Fruit fly (Drosophila melanogaster) whole organism, wandering third instar larva: Measurements from ENCODE around the gene Lim1.

ENCODE experiments used
- Abd-B ChIP-seq: fragments of >200 bp; optimal IDR thresholded peaks from 2 replicates; lab custom pipeline; 2017; ENCODE audit warnings: missing biosample characterization, missing genetic modification characterization
- CG32264 ChIP-seq: fragments of 200-800 bp; sonication (Bioruptor generic); optimal IDR thresholded peaks from 2 replicates; lab custom pipeline; 2016; ENCODE audit warnings: missing biosample characterization, missing genetic modification characterization
- CG9705 ChIP-seq: fragments of 200-800 bp; sonication (Bioruptor generic); optimal IDR thresholded peaks from 2 replicates; lab custom pipeline; 2018; ENCODE audit warnings: missing biosample characterization, mild to moderate bottlenecking, missing genetic modification characterization
- CrebA ChIP-seq: fragments of 200-800 bp; sonication (Bioruptor generic); optimal IDR thresholded peaks from 2 replicates; lab custom pipeline; 2016; ENCODE audit warnings: missing biosample characterization, mild to moderate bottlenecking, missing genetic modification characterization, borderline replicate concordance
- Dfd ChIP-seq: fragments of >200 bp; optimal IDR thresholded peaks from 2 replicates; lab custom pipeline; 2017; ENCODE audit warnings: missing biosample characterization, missing genetic modification characterization
- Dif ChIP-seq: fragments of 200-275, 200-300 bp; sonication (Bioruptor generic); optimal IDR thresholded peaks from 2 replicates; lab custom pipeline; 2018; ENCODE audit warnings: missing biosample characterization, missing genetic modification characterization; ENCODE audit not compliant: partially characterized antibody
- GATAd ChIP-seq: sonication (Bioruptor generic); optimal IDR thresholded peaks from 2 replicates; lab custom pipeline; 2016; ENCODE audit warnings: missing biosample characterization, missing genetic modification characterization
- HLH106 ChIP-seq: fragments of 200-800 bp; optimal IDR thresholded peaks from 3 replicates; lab custom pipeline; 2019; ENCODE audit warnings: missing biosample characterization, mild to moderate bottlenecking, missing genetic modification characterization, moderate library complexity
- Hnf4 ChIP-seq: fragments of 200-800 bp; sonication (Bioruptor generic); optimal IDR thresholded peaks from 2 replicates; lab custom pipeline; 2016; ENCODE audit warnings: missing biosample characterization, mild to moderate bottlenecking, missing genetic modification characterization
- Hr83 ChIP-seq: fragments of 200-300 bp; sonication (Bioruptor generic); optimal IDR thresholded peaks from 2 replicates; lab custom pipeline; 2016; ENCODE audit warnings: missing biosample characterization, mild to moderate bottlenecking, missing genetic modification characterization, moderate library complexity; ENCODE audit not compliant: poor library complexity, severe bottlenecking
- Jra ChIP-seq: sonication (Bioruptor generic); optimal IDR thresholded peaks from 2 replicates; lab custom pipeline; 2016; ENCODE audit warnings: missing biosample characterization, missing genetic modification characterization
- Mio ChIP-seq: sonication (Bioruptor generic); optimal IDR thresholded peaks from 2 replicates; lab custom pipeline; 2016; ENCODE audit warnings: missing biosample characterization, missing genetic modification characterization
- Myc ChIP-seq: fragments of >200 bp; optimal IDR thresholded peaks from 2 replicates; lab custom pipeline; 2017
- N ChIP-seq: fragments of >200 bp; optimal IDR thresholded peaks from 2 replicates; lab custom pipeline; 2018; ENCODE audit warnings: missing biosample characterization, missing external identifiers, missing genetic modification characterization
- OdsH ChIP-seq: fragments of 200-800 bp; sonication (Bioruptor generic); optimal IDR thresholded peaks from 2 replicates; lab custom pipeline; 2016; ENCODE audit warnings: missing biosample characterization, mild to moderate bottlenecking, missing genetic modification characterization
- Rel ChIP-seq, 2 experiments: fragments of 200-800 bp; sonication (Bioruptor generic) in 1 of 2; optimal IDR thresholded peaks; 2 replicates in 1 of 2; 3 replicates in 1 of 2; lab custom pipeline; 2016 to 2019; ENCODE audit warnings: mild to moderate bottlenecking in 2 of 2, missing biosample characterization in 2 of 2, missing genetic modification characterization in 2 of 2, moderate library complexity in 1 of 2
- Sp1 ChIP-seq: fragments of 200-800 bp; sonication (Bioruptor generic); optimal IDR thresholded peaks from 3 replicates; lab custom pipeline; 2019; ENCODE audit warnings: missing biosample characterization, mild to moderate bottlenecking, missing genetic modification characterization, moderate library complexity
- br ChIP-seq: fragments of 200-800 bp; sonication (Bioruptor generic); optimal IDR thresholded peaks from 2 replicates; lab custom pipeline; 2016; ENCODE audit warnings: missing biosample characterization, missing genetic modification characterization
- brk ChIP-seq: fragments of 200-800 bp; sonication (Bioruptor generic); optimal IDR thresholded peaks from 2 replicates; lab custom pipeline; 2016; ENCODE audit warnings: missing biosample characterization, mild to moderate bottlenecking, missing genetic modification characterization
- dl ChIP-seq, 2 experiments: fragments of 175-275, 200-275 bp in 1 of 2; fragments of 200-275 bp in 1 of 2; sonication (Bioruptor generic); optimal IDR thresholded peaks; lab custom pipeline; 2018; ENCODE audit warnings: mild to moderate bottlenecking in 2 of 2, missing biosample characterization in 2 of 2, missing genetic modification characterization in 2 of 2, moderate library complexity in 2 of 2; ENCODE audit not compliant: partially characterized antibody in 2 of 2, insufficient read depth in 1 of 2
- dmrt93B ChIP-seq: fragments of 200-800 bp; sonication (Bioruptor generic); optimal IDR thresholded peaks from 2 replicates; lab custom pipeline; 2018; ENCODE audit warnings: missing biosample characterization, mild to moderate bottlenecking, missing genetic modification characterization
- fru ChIP-seq: fragments of 200-800 bp; sonication (Bioruptor generic); optimal IDR thresholded peaks from 3 replicates; lab custom pipeline; 2016; ENCODE audit warnings: missing biosample characterization, mild to moderate bottlenecking, missing genetic modification characterization
- h ChIP-seq: fragments of 200-800 bp; sonication (Bioruptor generic); optimal IDR thresholded peaks from 3 replicates; lab custom pipeline; 2016; ENCODE audit warnings: missing biosample characterization, mild to moderate bottlenecking, missing genetic modification characterization
- jim ChIP-seq: fragments of 175-275, 200-325 bp; sonication (Bioruptor generic); optimal IDR thresholded peaks from 2 replicates; lab custom pipeline; 2016; ENCODE audit warnings: missing biosample characterization, mild to moderate bottlenecking, missing genetic modification characterization
- lola ChIP-seq: fragments of >200 bp; optimal IDR thresholded peaks from 2 replicates; lab custom pipeline; 2017; ENCODE audit warnings: missing biosample characterization, missing genetic modification characterization
- psq ChIP-seq: fragments of 200-800 bp; sonication (Bioruptor generic); optimal IDR thresholded peaks from 3 replicates; lab custom pipeline; 2017; ENCODE audit warnings: missing biosample characterization, mild to moderate bottlenecking, missing genetic modification characterization, moderate library complexity
- rgr ChIP-seq: fragments of 200-800 bp; sonication (Bioruptor generic); optimal IDR thresholded peaks from 3 replicates; lab custom pipeline; 2016; ENCODE audit warnings: missing biosample characterization, mild to moderate bottlenecking, missing genetic modification characterization
- sage ChIP-seq: fragments of 200-800 bp; sonication (Bioruptor generic); optimal IDR thresholded peaks from 2 replicates; lab custom pipeline; 2016; ENCODE audit warnings: missing biosample characterization, mild to moderate bottlenecking, missing genetic modification characterization
- sv ChIP-seq: fragments of 200-800 bp; sonication (Bioruptor generic); optimal IDR thresholded peaks from 3 replicates; lab custom pipeline; 2016; ENCODE audit warnings: missing biosample characterization, missing genetic modification characterization
- usp ChIP-seq: fragments of >200 bp; optimal IDR thresholded peaks from 2 replicates; lab custom pipeline; 2017; ENCODE audit warnings: missing biosample characterization, missing genetic modification characterization
- woc ChIP-seq: sonication (Bioruptor generic); optimal IDR thresholded peaks from 2 replicates; lab custom pipeline; 2016; ENCODE audit warnings: missing biosample characterization, mild to moderate bottlenecking, missing genetic modification characterization

The Lim1 gene

dm6 chrX:8837184-8837583 is 31.6 kb upstream of the Lim1 start:
- TF ChIP-seq CG32264 (no peak), h (GFP tag; lab: Kevin White, UChicago) (peak; percentile 6)

- TF ChIP-seq br (GFP tag; lab: Kevin White, UChicago) (peak; percentile 18), Myc (lab: Kevin White, UChicago) (no peak), dmrt93B (GFP tag; lab: Kevin White, UChicago) (no peak), GATAd (GFP tag; lab: Kevin White, UChicago) (no peak), woc (GFP tag; lab: Kevin White, UChicago) (peak; percentile 40), rgr (GFP tag; lab: Kevin White, UChicago) (peak; percentile 4), Dfd (GFP tag; lab: Kevin White, UChicago) (no peak), N (GFP tag; lab: Kevin White, UChicago) (no peak), Abd-B (GFP tag; lab: Kevin White, UChicago) (no peak), Hnf4 (GFP tag; lab: Kevin White, UChicago) (peak; percentile 2), Jra (GFP tag; lab: Kevin White, UChicago) (no peak), h (GFP tag; lab: Kevin White, UChicago) (peak; percentile 38), brk (GFP tag; lab: Kevin White, UChicago) (no peak), lola (GFP tag; lab: Kevin White, UChicago) (no peak), psq (GFP tag; lab: Kevin White, UChicago) (peak; percentile 15), HLH106 (tag; lab: Kevin White, UChicago) (peak; percentile 20)
These were observed 31.0 kb upstream of the Lim1 start for dm6 chrX:8836566-8836965.

- TF ChIP-seq fru, result peak; percentile 11
- no peak for TF ChIP-seq Dfd (GFP tag; lab: Kevin White, UChicago)
These were observed 29.5 kb upstream of the Lim1 start for dm6 chrX:8835126-8835525.

dm6 chrX:8831773-8832172 is 26.2 kb upstream of the Lim1 start:
- TF ChIP-seq sage (GFP tag; lab: Kevin White, UChicago) (no peak), psq (GFP tag; lab: Kevin White, UChicago) (no peak), Dfd (GFP tag; lab: Kevin White, UChicago) (no peak), Myc (lab: Kevin White, UChicago) (no peak), sv (GFP tag; lab: Kevin White, UChicago) (no peak), OdsH (GFP tag; lab: Kevin White, UChicago) (no peak), Mio (GFP tag; lab: Kevin White, UChicago) (no peak), dl (GFP tag; optimal IDR thresholded peaks at IDR 0.05; lab: Kevin White, UChicago; ENCODE audit: insufficient read depth in 1 of 2, partially characterized antibody in 2 of 2) (no peak), Hr83 (no peak), br (GFP tag; lab: Kevin White, UChicago) (no peak), lola (GFP tag; lab: Kevin White, UChicago) (no peak), CG9705 (GFP tag; lab: Kevin White, UChicago) (no peak), Rel (GFP tag; optimal IDR thresholded peaks at IDR 0.05; lab: Kevin White, UChicago) (no peak), Rel (tag; optimal IDR thresholded peaks at IDR 0.05; lab: Kevin White, UChicago) (no peak), CrebA (GFP tag; lab: Kevin White, UChicago) (no peak), Dif (GFP tag; lab: Kevin White, UChicago) (no peak), N (GFP tag; lab: Kevin White, UChicago) (no peak), usp (GFP tag; lab: Kevin White, UChicago) (no peak), h (GFP tag; lab: Kevin White, UChicago) (no peak)

dm6 chrX:8830087-8830486 is 24.5 kb upstream of the Lim1 start:
- TF ChIP-seq usp (GFP tag; lab: Kevin White, UChicago), result no peak
- no peak for TF ChIP-seq Myc (lab: Kevin White, UChicago)
- no peak for TF ChIP-seq HLH106 (tag; lab: Kevin White, UChicago)
- TF ChIP-seq Hnf4 (GFP tag; lab: Kevin White, UChicago), result no peak
- no peak for TF ChIP-seq Sp1 (GFP tag; lab: Kevin White, UChicago)
- TF ChIP-seq Abd-B (GFP tag; lab: Kevin White, UChicago), result no peak
- no peak for TF ChIP-seq dmrt93B (GFP tag; lab: Kevin White, UChicago)
- no peak for TF ChIP-seq N (GFP tag; lab: Kevin White, UChicago)
- no peak for TF ChIP-seq OdsH (GFP tag; lab: Kevin White, UChicago)
- no peak for TF ChIP-seq Rel (GFP tag; optimal IDR thresholded peaks at IDR 0.05; lab: Kevin White, UChicago)
- no peak for TF ChIP-seq Rel (tag; optimal IDR thresholded peaks at IDR 0.05; lab: Kevin White, UChicago)
- TF ChIP-seq jim (GFP tag; lab: Kevin White, UChicago), result no peak
- TF ChIP-seq h (GFP tag; lab: Kevin White, UChicago), result no peak
- no peak for TF ChIP-seq fru
- TF ChIP-seq, all 38 proteins: peak for 0
